Worm (Caenorhabditis elegans): ENCODE measurements around the gene C45B2.8.

Gene C45B2.8

ce11 chrX:6129277-6129676 lies 41.5 kb downstream of the C45B2.8 start (continued):
- no peak for TF ChIP-seq D1046.2 (GFP tag; IDR thresholded peaks at IDR 0.05)
- TF ChIP-seq dve-1 (tag; optimal IDR thresholded peaks at IDR 0.05; ENCODE audit: insufficient read depth) = peak; percentile 81
- no peak for TF ChIP-seq ama-1 (optimal IDR thresholded peaks at IDR 0.05)
- no peak for TF ChIP-seq fkh-10 (GFP tag; optimal IDR thresholded peaks at IDR 0.05)
- TF ChIP-seq dmd-6 (GFP tag; IDR thresholded peaks at IDR 0.05) = peak; percentile 85
- no peak; the same call in 1 of the 2 replicates for TF ChIP-seq T26A8.4 (GFP tag; IDR thresholded peaks at IDR 0.05)
- TF ChIP-seq hlh-30 (tag; optimal IDR thresholded peaks at IDR 0.05; ENCODE audit: insufficient read depth) = no peak
- TF ChIP-seq zip-11 (GFP tag; IDR thresholded peaks at IDR 0.05) = no peak
- TF ChIP-seq R02D3.7 (tag; optimal IDR thresholded peaks at IDR 0.05) = no peak
- TF ChIP-seq snpc-1.2 (GFP tag; IDR thresholded peaks at IDR 0.05) = no peak
- TF ChIP-seq ceh-32 (tag; optimal IDR thresholded peaks at IDR 0.05; ENCODE audit: poor library complexity) = no peak
- TF ChIP-seq unc-130 (GFP tag; optimal IDR thresholded peaks at IDR 0.05) = no peak
- TF ChIP-seq tag-97 (GFP tag; IDR thresholded peaks at IDR 0.05) = no peak
- no peak for TF ChIP-seq ztf-7 (tag; optimal IDR thresholded peaks at IDR 0.05)
- peak in 1 of 2 experiments; percentile 16 for TF ChIP-seq lsy-2 (tag; optimal IDR thresholded peaks at IDR 0.05)
- peak in 1 of 2 experiments; percentile 26 for TF ChIP-seq mdl-1 (tag; optimal IDR thresholded peaks at IDR 0.05)
- no peak for TF ChIP-seq ctbp-1 (GFP tag; IDR thresholded peaks at IDR 0.05)

ce11 chrX:6134423-6134822 lies 46.6 kb downstream of the C45B2.8 start:
- no peak for TF ChIP-seq lsy-2 (tag; optimal IDR thresholded peaks at IDR 0.05)
- TF ChIP-seq mep-1 (tag; optimal IDR thresholded peaks at IDR 0.05) = peak; percentile 16
- TF ChIP-seq nhr-28 (tag; optimal IDR thresholded peaks at IDR 0.05) = no peak
- TF ChIP-seq set-16 (GFP tag; IDR thresholded peaks at IDR 0.05) = peak; percentile 83
- TF ChIP-seq saeg-2 (GFP tag; IDR thresholded peaks at IDR 0.05) = no peak
- TF ChIP-seq duxl-1 (tag; optimal IDR thresholded peaks at IDR 0.05; ENCODE audit: poor library complexity) = no peak
- TF ChIP-seq unc-130 (GFP tag; optimal IDR thresholded peaks at IDR 0.05) = no peak
- no peak for TF ChIP-seq cey-2 (tag; optimal IDR thresholded peaks at IDR 0.05; ENCODE audit: borderline replicate concordance, insufficient read depth)
- no peak for TF ChIP-seq daf-19 (GFP tag; conservative IDR thresholded peaks at IDR 0.05)
- TF ChIP-seq skn-1 (tag; optimal IDR thresholded peaks at IDR 0.05) = no peak
- no peak for TF ChIP-seq nhr-77 (tag; optimal IDR thresholded peaks at IDR 0.05)
- TF ChIP-seq F49E8.2 (tag; optimal IDR thresholded peaks at IDR 0.05; ENCODE audit: borderline replicate concordance) = no peak
- no peak for TF ChIP-seq T20F7.1 (GFP tag; optimal IDR thresholded peaks at IDR 0.05)
- TF ChIP-seq dmd-6 (GFP tag; IDR thresholded peaks at IDR 0.05) = no peak
- peak in 1 of 2 experiments; percentile 49 for TF ChIP-seq unc-62 (GFP tag; optimal IDR thresholded peaks at IDR 0.05 in 1 of 2)
- no peak for TF ChIP-seq unc-62 (tag; optimal IDR thresholded peaks at IDR 0.05)
- no peak for TF ChIP-seq zag-1 (tag; optimal IDR thresholded peaks at IDR 0.05)
- peak; percentile 15; the same call in 1 of the 2 replicates for TF ChIP-seq pha-4 (GFP tag; IDR thresholded peaks at IDR 0.05)
- TF ChIP-seq pha-4 (tag; optimal IDR thresholded peaks at IDR 0.05) = no peak
- TF ChIP-seq R02D3.7 (tag; optimal IDR thresholded peaks at IDR 0.05) = no peak
- no peak for TF ChIP-seq fkh-10 (GFP tag; optimal IDR thresholded peaks at IDR 0.05)
- TF ChIP-seq rbr-2 (tag; optimal IDR thresholded peaks at IDR 0.05) = peak; percentile 56
- TF ChIP-seq hlh-30 (tag; optimal IDR thresholded peaks at IDR 0.05; ENCODE audit: insufficient read depth) = no peak
- TF ChIP-seq ZK337.2 (GFP tag; IDR thresholded peaks at IDR 0.05) = no peak
- no peak for TF ChIP-seq lin-29 (GFP tag; IDR thresholded peaks at IDR 0.05)
- no peak for TF ChIP-seq fos-1 (tag; optimal IDR thresholded peaks at IDR 0.05)
- no peak for TF ChIP-seq lin-1 (GFP tag; IDR thresholded peaks at IDR 0.05)
- no peak for TF ChIP-seq arid-1 (GFP tag; conservative IDR thresholded peaks at IDR 0.05)
- peak; percentile 15 for TF ChIP-seq hlh-11 (tag; optimal IDR thresholded peaks at IDR 0.05)
- no peak for TF ChIP-seq ceh-32 (tag; optimal IDR thresholded peaks at IDR 0.05; ENCODE audit: poor library complexity)
- TF ChIP-seq egl-27 (tag; optimal IDR thresholded peaks at IDR 0.05) = no peak
- peak; percentile 31; the same call in 1 of the 2 replicates for TF ChIP-seq hmg-1.1 (GFP tag; IDR thresholded peaks at IDR 0.05)
